Worm (Caenorhabditis elegans) whole organism, L4 larva: Measurements from ENCODE around the gene atf-7.

Experiments used
- T20F7.1 ChIP-seq: fragments of 200-800 bp; sonication (Bioruptor generic); optimal IDR thresholded peaks from 2 replicates; lab custom pipeline; 2018; ENCODE audit warnings: mild to moderate bottlenecking, missing genetic modification characterization, missing compliant biosample characterization
- T26A8.4 ChIP-seq: fragments of 200-800 bp; sonication (Bioruptor generic); IDR thresholded peaks from 2 replicates; pipeline ENCODE4 v1.3.6; 2022; ENCODE audit warnings: missing genetic modification characterization, missing compliant biosample characterization
- Y105C5A.15 ChIP-seq: fragments of 200-800 bp; sonication (Bioruptor generic); IDR thresholded peaks from 2 replicates; pipeline ENCODE4 v1.3.6; 2022; ENCODE audit warnings: missing genetic modification characterization, missing compliant biosample characterization
- Y5F2A.4 ChIP-seq: fragments of 200-800 bp; sonication (Bioruptor generic); optimal IDR thresholded peaks from 2 replicates; lab custom pipeline; 2018; ENCODE audit warnings: mild to moderate bottlenecking, missing genetic modification characterization, missing compliant biosample characterization
- Y75B8A.6 ChIP-seq: fragments of 200-800 bp; sonication (Bioruptor generic); IDR thresholded peaks from 2 replicates; pipeline ENCODE4 v1.3.6; 2022; ENCODE audit warnings: missing genetic modification reagents, missing genetic modification characterization, missing compliant biosample characterization
- ZK546.5 ChIP-seq, 2 experiments: sonication (generic microtip); optimal IDR thresholded peaks; 2 replicates each; lab custom pipeline; 2017; ENCODE audit warnings: missing biosample characterization in 2 of 2, missing genetic modification characterization in 2 of 2
- aha-1 ChIP-seq: fragments of 150-350 bp; peaks from one replicate; lab custom pipeline; 2014; ENCODE audit warnings: missing biosample characterization, missing genetic modification characterization
- aly-2 ChIP-seq: sonication (generic microtip); optimal IDR thresholded peaks from 2 replicates; lab custom pipeline; 2018; ENCODE audit warnings: missing biosample characterization, missing genetic modification characterization
- ama-1 ChIP-seq: fragments of 150-350 bp; optimal IDR thresholded peaks from 2 replicates; lab custom pipeline; 2014; ENCODE audit warnings: inconsistent platforms, mixed read lengths
- arid-1 ChIP-seq: fragments of 200-800 bp; sonication (Bioruptor generic); conservative IDR thresholded peaks from 2 replicates; pipeline ENCODE4 v1.3.6; 2022; ENCODE audit warnings: missing genetic modification reagents, missing genetic modification characterization, missing compliant biosample characterization
- attf-4 ChIP-seq: sonication (generic microtip); optimal IDR thresholded peaks from 3 replicates; lab custom pipeline; 2017; ENCODE audit warnings: missing biosample characterization, missing genetic modification characterization
- ceh-20 ChIP-seq: fragments of 200-800 bp; sonication (Bioruptor generic); IDR thresholded peaks from 2 replicates; pipeline ENCODE4 v1.3.6; 2022; ENCODE audit warnings: missing genetic modification reagents, missing genetic modification characterization, missing compliant biosample characterization
- ces-1 ChIP-seq: fragments of 150-350 bp; sonication (generic microtip); optimal IDR thresholded peaks from 4 replicates; lab custom pipeline; 2014; ENCODE audit warnings: missing biosample characterization, missing genetic modification reagents, missing genetic modification characterization
- cey-2 ChIP-seq: sonication (generic microtip); optimal IDR thresholded peaks from 3 replicates; lab custom pipeline; 2017; ENCODE audit warnings: missing genetic modification characterization, mild to moderate bottlenecking, missing compliant biosample characterization, antibody characterized with exemption, borderline replicate concordance; ENCODE audit not compliant: insufficient read depth
- daf-19 ChIP-seq: fragments of 200-800 bp; sonication (Bioruptor generic); conservative IDR thresholded peaks from 2 replicates; pipeline ENCODE4 v1.3.6; 2022; ENCODE audit warnings: missing genetic modification characterization, missing compliant biosample characterization
- dmd-6 ChIP-seq: fragments of 200-800 bp; sonication (Bioruptor generic); IDR thresholded peaks from 2 replicates; pipeline ENCODE4 v1.3.6; 2022; ENCODE audit warnings: missing genetic modification reagents, missing genetic modification characterization, missing compliant biosample characterization
- dmd-8 ChIP-seq: fragments of 200-800 bp; sonication (Bioruptor generic); IDR thresholded peaks from 2 replicates; pipeline ENCODE4 v1.3.6; 2022; ENCODE audit warnings: missing genetic modification characterization, missing compliant biosample characterization
- dve-1 ChIP-seq: sonication (generic microtip); optimal IDR thresholded peaks from 2 replicates; lab custom pipeline; 2017; ENCODE audit warnings: antibody characterized with exemption, mild to moderate bottlenecking, missing genetic modification characterization, missing compliant biosample characterization; ENCODE audit not compliant: insufficient read depth
- egl-43 ChIP-seq: fragments of 200-800 bp; sonication (Bioruptor generic); IDR thresholded peaks from 2 replicates; pipeline ENCODE4 v1.3.6; 2022; ENCODE audit warnings: missing genetic modification reagents, missing genetic modification characterization, missing compliant biosample characterization
- hif-1 ChIP-seq, 2 experiments: sonication (generic microtip); optimal IDR thresholded peaks; 2 replicates each; lab custom pipeline; 2016 to 2017; ENCODE audit warnings: missing compliant biosample characterization in 2 of 2, missing genetic modification characterization in 2 of 2, missing genetic modification reagents in 2 of 2, missing genotype in 2 of 2, mild to moderate bottlenecking in 1 of 2
- hlh-11 ChIP-seq: fragments of 200-800 bp; sonication (Bioruptor generic); optimal IDR thresholded peaks from 2 replicates; lab custom pipeline; 2018; ENCODE audit warnings: mild to moderate bottlenecking, missing genetic modification characterization, missing compliant biosample characterization
- hmg-1.1 ChIP-seq: fragments of 200-800 bp; sonication (Bioruptor generic); IDR thresholded peaks from 2 replicates; pipeline ENCODE4 v1.3.6; 2022; ENCODE audit warnings: missing genetic modification reagents, missing genetic modification characterization, missing compliant biosample characterization
- jun-1 ChIP-seq: fragments of 150-350 bp; optimal IDR thresholded peaks from 2 replicates; lab custom pipeline; 2014; ENCODE audit warnings: missing biosample characterization, missing genetic modification reagents, missing genetic modification characterization
- lim-7 ChIP-seq: fragments of 200-800 bp; sonication (Bioruptor generic); IDR thresholded peaks from 2 replicates; pipeline ENCODE4 v1.3.6; 2022; ENCODE audit warnings: missing genetic modification characterization, missing compliant biosample characterization
- madf-9 ChIP-seq: fragments of 200-800 bp; sonication (Bioruptor generic); conservative IDR thresholded peaks from 2 replicates; pipeline ENCODE4 v1.3.6; 2022; ENCODE audit warnings: missing genetic modification reagents, missing genetic modification characterization, missing compliant biosample characterization
- mep-1 ChIP-seq: fragments of 150-350 bp; sonication (generic microtip); optimal IDR thresholded peaks from 3 replicates; lab custom pipeline; 2014; ENCODE audit warnings: missing biosample characterization, missing genetic modification characterization
- mes-2 ChIP-seq: sonication (generic microtip); optimal IDR thresholded peaks from 2 replicates; lab custom pipeline; 2016; ENCODE audit warnings: missing genotype, mild to moderate bottlenecking, missing genetic modification characterization, missing compliant biosample characterization; ENCODE audit not compliant: poor library complexity, severe bottlenecking
- mxl-2 ChIP-seq: fragments of 200-800 bp; sonication (Bioruptor generic); conservative IDR thresholded peaks from 2 replicates; pipeline ENCODE4 v1.3.6; 2022; ENCODE audit warnings: missing genetic modification reagents, missing genetic modification characterization, missing compliant biosample characterization
- nhr-102 ChIP-seq: sonication (generic microtip); optimal IDR thresholded peaks from 2 replicates; lab custom pipeline; 2016; ENCODE audit warnings: mild to moderate bottlenecking, missing genetic modification characterization, moderate library complexity, missing compliant biosample characterization
- nhr-11 ChIP-seq: fragments of 150-350 bp; optimal IDR thresholded peaks from 2 replicates; lab custom pipeline; 2014; ENCODE audit warnings: missing biosample characterization, missing genetic modification characterization
- nhr-237 ChIP-seq: sonication (generic microtip); optimal IDR thresholded peaks from 2 replicates; lab custom pipeline; 2017; ENCODE audit warnings: missing biosample characterization, missing genetic modification characterization
- nhr-25 ChIP-seq: sonication (generic microtip); optimal IDR thresholded peaks from 2 replicates; lab custom pipeline; 2017; ENCODE audit warnings: missing genetic modification characterization, mild to moderate bottlenecking, missing compliant biosample characterization, antibody characterized with exemption, moderate library complexity, borderline replicate concordance; ENCODE audit not compliant: insufficient read depth
- nhr-42 ChIP-seq: fragments of 200-800 bp; sonication (Bioruptor generic); IDR thresholded peaks from 2 replicates; pipeline ENCODE4 v1.3.6; 2022; ENCODE audit warnings: missing genetic modification characterization, missing compliant biosample characterization
- nhr-48 ChIP-seq: sonication (generic microtip); optimal IDR thresholded peaks from 2 replicates; lab custom pipeline; 2016; ENCODE audit warnings: mild to moderate bottlenecking, missing genetic modification characterization, missing compliant biosample characterization
- nhr-76 ChIP-seq: fragments of 150-350 bp; optimal IDR thresholded peaks from 2 replicates; lab custom pipeline; 2014; ENCODE audit warnings: missing biosample characterization, missing genetic modification characterization
- php-3 ChIP-seq: fragments of 200-800 bp; sonication (Bioruptor generic); IDR thresholded peaks from 2 replicates; pipeline ENCODE4 v1.3.6; 2022; ENCODE audit warnings: missing genetic modification reagents, missing genetic modification characterization, missing compliant biosample characterization
- rbr-2 ChIP-seq: sonication (generic microtip); optimal IDR thresholded peaks from 2 replicates; lab custom pipeline; 2016; ENCODE audit warnings: missing genotype, missing genetic modification characterization, missing compliant biosample characterization
- sdz-12 ChIP-seq: fragments of 200-800 bp; sonication (Bioruptor generic); optimal IDR thresholded peaks from 2 replicates; lab custom pipeline; 2018; ENCODE audit warnings: mild to moderate bottlenecking, missing genetic modification characterization, missing compliant biosample characterization
- spr-1 ChIP-seq: sonication (generic microtip); optimal IDR thresholded peaks from 2 replicates; lab custom pipeline; 2016; ENCODE audit warnings: mild to moderate bottlenecking, missing genetic modification characterization, missing compliant biosample characterization
- tra-1 ChIP-seq: fragments of 200-800 bp; sonication (Bioruptor generic); IDR thresholded peaks from 2 replicates; pipeline ENCODE4 v1.3.6; 2022; ENCODE audit warnings: missing genetic modification reagents, missing genetic modification characterization, missing compliant biosample characterization
- unc-62 ChIP-seq, 3 experiments: fragments of 150-350 bp in 1 of 3; sonication (generic microtip); optimal IDR thresholded peaks in 2 of 3; peaks in 1 of 3; 1 replicate in 1 of 3; 2 replicates in 2 of 3; lab custom pipeline; 2014 to 2017; ENCODE audit warnings: missing biosample characterization in 3 of 3, missing genetic modification characterization in 3 of 3, missing genetic modification reagents in 3 of 3, missing genotype in 1 of 3
- zip-2 ChIP-seq: fragments of 150-350 bp; optimal IDR thresholded peaks from 2 replicates; lab custom pipeline; 2014; ENCODE audit warnings: missing biosample characterization, missing genetic modification characterization
- ztf-11 ChIP-seq: fragments of 150-350 bp; optimal IDR thresholded peaks from 2 replicates; lab custom pipeline; 2014; ENCODE audit warnings: missing biosample characterization, missing genetic modification characterization
- ztf-7 ChIP-seq: fragments of 150-350 bp; optimal IDR thresholded peaks from 2 replicates; lab custom pipeline; 2014; ENCODE audit warnings: missing biosample characterization, missing genetic modification characterization

The atf-7 gene

ce11 chrIII:4475428-4475968 lies 23.3 kb downstream of the atf-7 start, which contains the start of gene rps-1 (continued):
- TF ChIP-seq tra-1 = peak; percentile 99
- TF ChIP-seq nhr-42 (GFP tag; lab: Robert Waterston, UW) = peak; percentile 97
- peak; percentile 94 for TF ChIP-seq ztf-7 (tag; lab: Kevin White, UChicago)
- TF ChIP-seq sdz-12 = peak; percentile 89
- peak; percentile 74 for TF ChIP-seq attf-4
- peak; percentile 98 for TF ChIP-seq hlh-11
- TF ChIP-seq mes-2 (tag; lab: Kevin White, UChicago) = peak; percentile 99
- TF ChIP-seq ZK546.5 (tag; optimal IDR thresholded peaks at IDR 0.05; lab: Kevin White, UChicago) = peak; percentile 14 to 74
- TF ChIP-seq egl-43 (GFP tag; lab: Robert Waterston, UW) = peak; percentile 95
- TF ChIP-seq unc-62 (GFP tag; optimal IDR thresholded peaks at IDR 0.05 in 1 of 2; lab: Kevin White, UChicago) = peak in 1 of 2 experiments; percentile 99
- TF ChIP-seq unc-62 (tag; optimal IDR thresholded peaks at IDR 0.05; lab: Kevin White, UChicago) = no peak
- peak; percentile 96 for TF ChIP-seq nhr-48 (tag; lab: Kevin White, UChicago)
- peak; percentile 90 for TF ChIP-seq Y75B8A.6 (GFP tag; lab: Robert Waterston, UW)
- TF ChIP-seq hif-1 (tag; optimal IDR thresholded peaks at IDR 0.05; lab: Kevin White, UChicago) = peak; percentile 82 to 93
- peak; percentile 38; the same call in 1 of the 2 replicates for TF ChIP-seq lim-7 (GFP tag; lab: Robert Waterston, UW)
- TF ChIP-seq dmd-6 (GFP tag; lab: Robert Waterston, UW) = peak; percentile 100
- TF ChIP-seq mxl-2 (GFP tag; lab: Robert Waterston, UW) = peak; percentile 77
- TF ChIP-seq cey-2 (tag; lab: Kevin White, UChicago) = no peak
- TF ChIP-seq aly-2 (tag; lab: Kevin White, UChicago) = no peak
- peak; percentile 95 for TF ChIP-seq T20F7.1
- TF ChIP-seq ama-1 = peak; percentile 77
- TF ChIP-seq dmd-8 = 0 out of 2 replicates have a peak, but pooled peaks have one; percentile 48

- TF ChIP-seq nhr-25 (tag; lab: Kevin White, UChicago) (no peak), ceh-20 (GFP tag; lab: Robert Waterston, UW) (no peak), T26A8.4 (no peak), daf-19 (no peak), aha-1 (peak; percentile 81), ces-1 (GFP tag; lab: Kevin White, UChicago) (no peak), tra-1 (0 out of 2 replicates have a peak, but pooled peaks have one; percentile 21), dve-1 (tag; lab: Kevin White, UChicago) (no peak), aly-2 (tag; lab: Kevin White, UChicago) (no peak)
These were observed 23.9 kb downstream of the atf-7 start, which contains the start of gene ifet-1 for ce11 chrIII:4474908-4475307. ifet-1 (minus strand) TSS chrIII:4475150.

ce11 chrIII:4470793-4471192 lies 28.1 kb downstream of the atf-7 start:
- peak; percentile 57 for TF ChIP-seq rbr-2 (tag; lab: Kevin White, UChicago)
- TF ChIP-seq nhr-11 = no peak
- peak; percentile 91 for TF ChIP-seq egl-43 (GFP tag; lab: Robert Waterston, UW)
- peak; percentile 75 for TF ChIP-seq hmg-1.1 (GFP tag; lab: Robert Waterston, UW)
- peak; percentile 82 for TF ChIP-seq spr-1
- no peak for TF ChIP-seq T20F7.1
- TF ChIP-seq nhr-25 (tag; lab: Kevin White, UChicago) = peak; percentile 79
- TF ChIP-seq mep-1 (tag; lab: Kevin White, UChicago) = peak; percentile 75
- TF ChIP-seq arid-1 (GFP tag; lab: Robert Waterston, UW) = peak; percentile 88
- no peak for TF ChIP-seq nhr-237 (tag; lab: Kevin White, UChicago)
- TF ChIP-seq madf-9 = peak; percentile 52; the same call in 1 of the 2 replicates
- peak; percentile 85 for TF ChIP-seq Y105C5A.15 (GFP tag; lab: Robert Waterston, UW)
- TF ChIP-seq aha-1 = peak; percentile 35
- peak; percentile 77 for TF ChIP-seq Y5F2A.4 (GFP tag; lab: Kevin White, UChicago)
- no peak for TF ChIP-seq ces-1 (GFP tag; lab: Kevin White, UChicago)
- no peak for TF ChIP-seq nhr-76 (tag; lab: Kevin White, UChicago)
- TF ChIP-seq dmd-8 = peak; percentile 86
- peak; percentile 90 for TF ChIP-seq nhr-102 (tag; lab: Kevin White, UChicago)
- peak; percentile 35; the same call in 1 of the 2 replicates for TF ChIP-seq php-3 (GFP tag; lab: Robert Waterston, UW)
- peak; percentile 77 for TF ChIP-seq tra-1
- TF ChIP-seq zip-2 (tag; lab: Kevin White, UChicago) = no peak
- peak in 1 of 2 experiments; percentile 55 for TF ChIP-seq hif-1 (tag; optimal IDR thresholded peaks at IDR 0.05; lab: Kevin White, UChicago)
- TF ChIP-seq Y75B8A.6 (GFP tag; lab: Robert Waterston, UW) = 0 out of 2 replicates have a peak, but pooled peaks have one; percentile 54
- TF ChIP-seq ztf-11 (tag; lab: Kevin White, UChicago) = no peak
- peak; percentile 78 for TF ChIP-seq nhr-42 (GFP tag; lab: Robert Waterston, UW)
- TF ChIP-seq jun-1 (tag; lab: Kevin White, UChicago) = no peak
